Worm (Caenorhabditis elegans): ENCODE results near the gene lir-1.

- TF ChIP-seq ama-1 (optimal IDR thresholded peaks at IDR 0.05) (no peak), scrt-1 (GFP tag; IDR thresholded peaks at IDR 0.05) (no peak), B0310.2 (tag; optimal IDR thresholded peaks at IDR 0.05) (no peak), pes-1 (GFP tag; IDR thresholded peaks at IDR 0.05) (no peak), hmbx-1 (tag; optimal IDR thresholded peaks at IDR 0.05) (no peak), sea-1 (GFP tag; conservative IDR thresholded peaks at IDR 0.05) (no peak), tra-4 (tag; optimal IDR thresholded peaks at IDR 0.05) (no peak)
Observed at ce11 chrII:7675752-7676151, 3.9 kb downstream of the lir-1 start.
